Worm (Caenorhabditis elegans) whole organism, young adult: Measurements from ENCODE around the gene bus-18.

Source experiments
- B0019.2 ChIP-seq: fragments of 200-800 bp; sonication (Bioruptor generic); conservative IDR thresholded peaks from 2 replicates; pipeline ENCODE4 v1.3.6; 2022; ENCODE audit warnings: missing genetic modification reagents, missing genetic modification characterization, missing compliant biosample characterization
- egl-18 ChIP-seq: fragments of 200-800 bp; sonication (Bioruptor generic); IDR thresholded peaks from 2 replicates; pipeline ENCODE4 v1.3.6; 2022; ENCODE audit warnings: missing genetic modification reagents, missing genetic modification characterization, missing compliant biosample characterization
- sea-2 ChIP-seq: fragments of 200-800 bp; sonication (Bioruptor generic); IDR thresholded peaks from 2 replicates; pipeline ENCODE4 v1.3.6; 2022; ENCODE audit warnings: missing genetic modification characterization, missing compliant biosample characterization
- tlf-1 ChIP-seq: fragments of 200-800 bp; sonication (Bioruptor generic); optimal IDR thresholded peaks from 2 replicates; lab custom pipeline; 2018; ENCODE audit warnings: mild to moderate bottlenecking, missing genetic modification characterization, missing compliant biosample characterization
- unc-62 ChIP-seq: fragments of 150-350 bp; optimal IDR thresholded peaks from 2 replicates; lab custom pipeline; 2014; ENCODE audit warnings: missing biosample characterization, missing genetic modification reagents, missing genetic modification characterization

- no peak for TF ChIP-seq unc-62
- TF ChIP-seq sea-2 (GFP tag; lab: Robert Waterston, UW) = no peak
- TF ChIP-seq egl-18 (GFP tag; lab: Robert Waterston, UW) = no peak
- no peak for TF ChIP-seq tlf-1 (GFP tag; lab: Kevin White, UChicago)
- no peak for TF ChIP-seq B0019.2 (GFP tag; lab: Robert Waterston, UW)
Observed at ce11 chrV:11787258-11787657, 13.7 kb downstream of the bus-18 start, which contains the start of gene F55A11.7.
